Fruit fly (Drosophila melanogaster): ENCODE data around the gene Sema1a.

Sema1a gene

DNA sequence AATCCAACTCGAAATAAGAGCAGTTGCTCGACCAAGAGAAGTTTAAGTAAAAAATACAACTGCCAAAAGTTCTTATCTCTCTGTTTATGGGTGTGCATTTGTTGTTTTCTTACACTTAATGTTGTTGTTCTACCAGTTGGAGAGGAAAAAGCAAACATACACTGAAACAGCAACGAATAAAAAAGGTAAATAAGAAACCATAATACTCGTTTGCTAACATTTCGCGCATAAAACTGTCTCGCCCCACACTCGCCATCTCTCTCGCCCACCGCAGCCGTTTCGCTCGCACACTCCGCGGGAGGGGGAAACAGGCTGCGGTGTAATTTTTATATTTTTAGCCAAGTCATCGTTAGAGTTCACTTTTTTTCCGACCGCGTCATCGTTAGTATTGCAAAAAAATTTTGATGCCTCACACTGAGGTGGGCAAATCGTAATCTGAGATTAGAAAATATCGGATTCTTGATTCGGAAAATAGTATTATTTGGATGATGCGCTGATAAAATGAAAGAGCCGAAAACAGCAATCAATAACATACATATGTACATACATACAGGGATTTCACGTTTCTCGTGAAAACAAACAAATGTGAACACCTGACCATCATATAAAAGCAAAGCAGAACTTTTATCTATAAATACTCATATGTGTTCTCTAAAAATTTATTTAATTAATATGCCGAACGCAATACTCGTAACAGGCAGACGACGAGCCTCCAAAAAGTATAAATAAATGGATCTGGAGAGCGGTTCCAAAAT, 150.7 kb downstream of the Sema1a start (continued):
- TF ChIP-seq Fer1 (GFP tag; optimal IDR thresholded peaks at IDR 0.05) = peak; percentile 29
- TF ChIP-seq emc (GFP tag; optimal IDR thresholded peaks at IDR 0.05) = no peak
- peak; percentile 19 for TF ChIP-seq CG10274 (GFP tag; optimal IDR thresholded peaks at IDR 0.05)
- TF ChIP-seq HLHmδ (GFP tag; optimal IDR thresholded peaks at IDR 0.05) = no peak
- TF ChIP-seq ham (GFP tag; IDR thresholded peaks at IDR 0.05) = no peak
- peak; percentile 69 for TF ChIP-seq CG2120 (GFP tag; optimal IDR thresholded peaks at IDR 0.05)
- TF ChIP-seq CG3163 (GFP tag; optimal IDR thresholded peaks at IDR 0.05) = peak; percentile 27
- peak; percentile 46; the same call in 2 of the 3 replicates for TF ChIP-seq row (GFP tag; IDR thresholded peaks at IDR 0.05)
- TF ChIP-seq chinmo (GFP tag; IDR thresholded peaks at IDR 0.05; ENCODE audit: partially characterized antibody) = 0 out of 4 replicates have a peak, but pooled peaks have one; percentile 28
- 0 out of 2 replicates have a peak, but pooled peaks have one; percentile 25 for TF ChIP-seq CG11696 (GFP tag; IDR thresholded peaks at IDR 0.05)
- TF ChIP-seq CG7987 (GFP tag; optimal IDR thresholded peaks at IDR 0.05) = peak; percentile 40
- peak; percentile 59 for TF ChIP-seq Ets65A (GFP tag)
- TF ChIP-seq B-H2 (GFP tag; optimal IDR thresholded peaks at IDR 0.05) = peak; percentile 62
- TF ChIP-seq dmrt99B (tag; optimal IDR thresholded peaks at IDR 0.05) = peak; percentile 25
- peak; percentile 74 for TF ChIP-seq caup (GFP tag; optimal IDR thresholded peaks at IDR 0.05; ENCODE audit: severe bottlenecking)
- no peak for TF ChIP-seq Dfd (GFP tag; optimal IDR thresholded peaks at IDR 0.05)
- peak; percentile 7 for TF ChIP-seq CG9876 (GFP tag; optimal IDR thresholded peaks at IDR 0.05)
- TF ChIP-seq CG31388 (GFP tag; optimal IDR thresholded peaks at IDR 0.05) = no peak
- TF ChIP-seq CG7839 (tag; optimal IDR thresholded peaks at IDR 0.05) = peak; percentile 5
- TF ChIP-seq CG12299 (tag; optimal IDR thresholded peaks at IDR 0.05) = peak; percentile 33
- peak; percentile 91 for TF ChIP-seq rib (GFP tag; IDR thresholded peaks at IDR 0.05)
- no peak for TF ChIP-seq Scr (GFP tag; IDR thresholded peaks at IDR 0.05; ENCODE audit: partially characterized antibody)
- TF ChIP-seq CG34376 (GFP tag; optimal IDR thresholded peaks at IDR 0.05) = peak; percentile 45
- TF ChIP-seq CG15269 (tag; optimal IDR thresholded peaks at IDR 0.05) = peak; percentile 47
- TF ChIP-seq CG8089 (GFP tag; optimal IDR thresholded peaks at IDR 0.05) = no peak
- TF ChIP-seq gem (tag; optimal IDR thresholded peaks at IDR 0.05) = peak; percentile 10
- TF ChIP-seq CG2678 (tag; optimal IDR thresholded peaks at IDR 0.05) = peak; percentile 37
- peak; percentile 35 for TF ChIP-seq CG15514 (GFP tag; optimal IDR thresholded peaks at IDR 0.05)
- TF ChIP-seq CG11247 (GFP tag; IDR thresholded peaks at IDR 0.05) = peak; percentile 49; the same call in 1 of the 2 replicates
- TF ChIP-seq CG7745 (tag; optimal IDR thresholded peaks at IDR 0.05) = no peak
- TF ChIP-seq CG18599 (GFP tag; optimal IDR thresholded peaks at IDR 0.05) = peak; percentile 61
- no peak for TF ChIP-seq Abd-B (GFP tag; optimal IDR thresholded peaks at IDR 0.05)
- peak; percentile 86 for TF ChIP-seq sob (GFP tag; IDR thresholded peaks at IDR 0.05)
- TF ChIP-seq CG33213 (GFP tag; optimal IDR thresholded peaks at IDR 0.05) = no peak
- TF ChIP-seq kni (GFP tag; optimal IDR thresholded peaks at IDR 0.05) = peak; percentile 9
- peak; percentile 45 for TF ChIP-seq CG13624 (GFP tag; optimal IDR thresholded peaks at IDR 0.05)
- TF ChIP-seq CG16863 (GFP tag; optimal IDR thresholded peaks at IDR 0.05) = no peak
- TF ChIP-seq CG2712 (tag; optimal IDR thresholded peaks at IDR 0.05) = no peak
- no peak for TF ChIP-seq bigmax (GFP tag; optimal IDR thresholded peaks at IDR 0.05)
- TF ChIP-seq Hmr (GFP tag; optimal IDR thresholded peaks at IDR 0.05) = peak; percentile 86
- no peak for TF ChIP-seq CG32772 (GFP tag; IDR thresholded peaks at IDR 0.05)
- TF ChIP-seq CG10209 (GFP tag; optimal IDR thresholded peaks at IDR 0.05) = peak; percentile 49
- no peak for TF ChIP-seq btn (GFP tag; optimal IDR thresholded peaks at IDR 0.05)
- no peak for TF ChIP-seq trem (tag; optimal IDR thresholded peaks at IDR 0.05)
- peak; percentile 73 for TF ChIP-seq CrebB (tag; optimal IDR thresholded peaks at IDR 0.05)
- no peak for TF ChIP-seq CG32767 (GFP tag; IDR thresholded peaks at IDR 0.05)
- TF ChIP-seq grn (GFP tag; optimal IDR thresholded peaks at IDR 0.05) = peak; percentile 38
- TF ChIP-seq Lim3 (GFP tag; IDR thresholded peaks at IDR 0.05) = no peak
- peak; percentile 18; the same call in 1 of the 3 replicates for TF ChIP-seq ci (GFP tag; IDR thresholded peaks at IDR 0.05)

Measured in whole organism, embryonic.